Fruit fly (Drosophila melanogaster) whole organism, pupa: ENCODE measurements around the gene mIF2.

ENCODE experiments used
- CG10348 ChIP-seq: fragments of 200-800 bp; sonication (Bioruptor generic); IDR thresholded peaks from 2 replicates; pipeline ENCODE4 v1.3.6; 2022; ENCODE audit warnings: missing biosample characterization, missing genetic modification characterization
- CG12605 ChIP-seq: fragments of 200-800 bp; sonication (Bioruptor generic); IDR thresholded peaks from 2 replicates; pipeline ENCODE4 v1.3.6; 2022; ENCODE audit warnings: missing biosample characterization, missing genetic modification characterization
- CG13204 ChIP-seq: fragments of 200-800 bp; sonication (Bioruptor generic); optimal IDR thresholded peaks from 2 replicates; lab custom pipeline; 2018; ENCODE audit warnings: missing biosample characterization, mild to moderate bottlenecking, missing genetic modification characterization, moderate library complexity
- CG14655 ChIP-seq: fragments of 200-800 bp; sonication (Bioruptor generic); optimal IDR thresholded peaks from 3 replicates; lab custom pipeline; 2017; ENCODE audit warnings: mild to moderate bottlenecking, missing biosample characterization, missing genetic modification reagents, missing genetic modification characterization
- CG15710 ChIP-seq: fragments of 200-800 bp; sonication (Bioruptor generic); optimal IDR thresholded peaks from 2 replicates; lab custom pipeline; 2018; ENCODE audit warnings: missing biosample characterization, mild to moderate bottlenecking, missing genetic modification characterization, moderate library complexity
- CG17806 ChIP-seq: fragments of 200-800 bp; sonication (Bioruptor generic); optimal IDR thresholded peaks from 2 replicates; lab custom pipeline; 2018; ENCODE audit warnings: missing biosample characterization, mild to moderate bottlenecking, missing genetic modification characterization, moderate library complexity
- CG32121 ChIP-seq: fragments of 200-800 bp; sonication (Bioruptor generic); IDR thresholded peaks from 2 replicates; pipeline ENCODE4 v1.3.6; 2022; ENCODE audit warnings: missing biosample characterization, missing genetic modification characterization
- CG34367 ChIP-seq: fragments of 200-800 bp; sonication (Bioruptor generic); optimal IDR thresholded peaks from 2 replicates; lab custom pipeline; 2018; ENCODE audit warnings: missing biosample characterization, mild to moderate bottlenecking, missing genetic modification characterization
- CG4496 ChIP-seq: fragments of 200-800 bp; sonication (Bioruptor generic); IDR thresholded peaks from 3 replicates; pipeline ENCODE4 v1.3.6; 2022; ENCODE audit warnings: missing biosample characterization, missing genetic modification characterization
- CG8159 ChIP-seq: fragments of 200-800 bp; sonication (Bioruptor generic); optimal IDR thresholded peaks from 3 replicates; lab custom pipeline; 2018; ENCODE audit warnings: missing biosample characterization, mild to moderate bottlenecking, missing genetic modification characterization, moderate library complexity
- CG8301 ChIP-seq: fragments of 200-800 bp; sonication (Bioruptor generic); optimal IDR thresholded peaks from 2 replicates; lab custom pipeline; 2018; ENCODE audit warnings: missing biosample characterization, mild to moderate bottlenecking, missing genetic modification characterization
- CG9948 ChIP-seq: fragments of 200-800 bp; sonication (Bioruptor generic); optimal IDR thresholded peaks from 2 replicates; lab custom pipeline; 2018; ENCODE audit warnings: missing biosample characterization, mild to moderate bottlenecking, missing genetic modification characterization, moderate library complexity
- D1 ChIP-seq: fragments of 200-800 bp; sonication (Bioruptor generic); optimal IDR thresholded peaks from 2 replicates; lab custom pipeline; 2018; ENCODE audit warnings: missing biosample characterization, mild to moderate bottlenecking, missing genetic modification characterization, moderate library complexity
- Ets98B ChIP-seq: fragments of 200-800 bp; sonication (Bioruptor generic); IDR thresholded peaks from 2 replicates; pipeline ENCODE4 v1.3.6; 2022; ENCODE audit warnings: missing biosample characterization, missing genetic modification characterization
- Pif1A ChIP-seq: fragments of 200-800 bp; sonication (Bioruptor generic); optimal IDR thresholded peaks from 3 replicates; lab custom pipeline; 2016; ENCODE audit warnings: missing biosample characterization, missing genetic modification characterization
- Pif1B ChIP-seq: fragments of 200-800 bp; sonication (Bioruptor generic); optimal IDR thresholded peaks from 3 replicates; lab custom pipeline; 2016; ENCODE audit warnings: missing biosample characterization, missing genetic modification characterization
- Snoo ChIP-seq: fragments of 200-800 bp; sonication (Bioruptor generic); optimal IDR thresholded peaks from 3 replicates; lab custom pipeline; 2017; ENCODE audit warnings: missing biosample characterization, mild to moderate bottlenecking, missing genetic modification characterization, inconsistent platforms
- fd96Ca ChIP-seq: fragments of 200-800 bp; sonication (Bioruptor generic); IDR thresholded peaks from 3 replicates; pipeline ENCODE4 v1.3.6; 2022; ENCODE audit warnings: missing biosample characterization, missing genetic modification characterization
- gl ChIP-seq: fragments of 200-800 bp; sonication (Bioruptor generic); optimal IDR thresholded peaks from 2 replicates; lab custom pipeline; 2018; ENCODE audit warnings: missing biosample characterization, mild to moderate bottlenecking, missing genetic modification characterization
- rn ChIP-seq: fragments of 200-800 bp; sonication (Bioruptor generic); IDR thresholded peaks from 2 replicates; pipeline ENCODE4 v1.3.6; 2022; ENCODE audit warnings: missing biosample characterization, missing genetic modification characterization

mIF2 gene

DNA sequence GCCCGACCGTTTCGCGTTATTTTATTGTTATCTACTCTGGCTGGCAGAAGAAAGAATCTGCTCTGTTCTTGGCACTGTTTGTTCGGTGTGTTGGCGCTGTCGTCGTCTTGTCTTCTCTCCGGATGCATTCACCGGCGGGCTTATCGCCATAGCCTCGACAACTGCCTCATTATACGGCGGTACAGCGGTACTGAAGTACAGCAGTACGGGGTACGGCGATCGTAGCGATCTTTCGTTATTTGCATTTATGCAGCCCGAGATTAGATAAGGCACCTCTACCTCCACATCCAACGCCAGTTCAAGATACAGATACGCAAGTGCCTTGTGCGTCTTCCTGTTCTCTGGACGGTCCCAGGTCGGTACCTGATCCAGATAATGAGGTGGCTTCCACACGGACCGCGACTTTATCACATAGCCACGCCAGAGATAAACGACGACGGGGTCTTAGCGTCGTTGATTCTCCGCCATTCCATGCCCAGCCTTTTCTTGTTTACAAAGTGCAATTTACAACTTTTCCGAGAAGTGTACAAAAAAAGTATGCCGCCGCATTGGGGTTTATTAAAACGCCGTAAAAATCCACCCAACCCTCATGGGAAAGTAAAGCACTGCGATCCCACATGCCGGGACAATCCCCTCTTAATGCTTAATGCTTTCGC lies 23.6 kb upstream of the mIF2 start:
- no peak for TF ChIP-seq D1
- no peak for TF ChIP-seq Snoo (tag; lab: Kevin White, UChicago)
- no peak for TF ChIP-seq CG8159 (tag; lab: Kevin White, UChicago)
- TF ChIP-seq fd96Ca: no peak
- no peak for TF ChIP-seq Pif1B (GFP tag; lab: Kevin White, UChicago)
- no peak for TF ChIP-seq CG12605 (GFP tag; lab: Robert Waterston, UW)
- TF ChIP-seq CG8301 (tag; lab: Kevin White, UChicago): no peak
- no peak for TF ChIP-seq rn (GFP tag; lab: Robert Waterston, UW)
- TF ChIP-seq gl: no peak
- TF ChIP-seq CG34367: no peak
- TF ChIP-seq CG17806 (tag; lab: Kevin White, UChicago): no peak
- no peak for TF ChIP-seq CG32121 (GFP tag; lab: Robert Waterston, UW)
- no peak for TF ChIP-seq Ets98B (GFP tag; lab: Robert Waterston, UW)
- no peak for TF ChIP-seq CG9948 (tag; lab: Kevin White, UChicago)
- no peak for TF ChIP-seq CG14655 (GFP tag; lab: Kevin White, UChicago)
- TF ChIP-seq CG4496 (GFP tag; lab: Robert Waterston, UW): no peak

DNA sequence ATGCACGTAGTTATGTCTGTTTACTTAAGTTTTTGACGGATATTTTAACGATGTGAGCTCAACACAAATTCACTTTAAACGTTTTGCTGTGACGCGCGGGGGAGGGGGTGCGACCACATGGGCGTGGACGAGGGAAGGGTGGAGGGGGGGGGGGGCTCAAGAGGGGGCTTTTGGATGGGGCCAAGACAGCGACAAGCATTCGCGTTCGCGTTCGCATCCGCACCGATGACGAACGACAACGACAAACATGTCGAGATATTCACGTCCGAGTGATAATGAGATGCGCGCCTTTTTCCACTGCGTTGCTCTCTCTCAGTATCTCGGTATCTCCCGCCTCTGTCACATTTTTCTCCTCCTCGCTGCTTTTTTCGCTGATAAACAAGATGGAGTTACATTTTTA lies 18.9 kb upstream of the mIF2 start:
- no peak for TF ChIP-seq gl
- TF ChIP-seq CG8301 (tag; lab: Kevin White, UChicago): no peak
- TF ChIP-seq CG15710 (tag; lab: Kevin White, UChicago): no peak
- no peak for TF ChIP-seq CG13204 (GFP tag; lab: Kevin White, UChicago)
- TF ChIP-seq rn (GFP tag; lab: Robert Waterston, UW): no peak
- no peak for TF ChIP-seq CG14655 (GFP tag; lab: Kevin White, UChicago)
- TF ChIP-seq CG17806 (tag; lab: Kevin White, UChicago): no peak
- TF ChIP-seq D1: no peak
- TF ChIP-seq CG12605 (GFP tag; lab: Robert Waterston, UW): no peak
- TF ChIP-seq CG8159 (tag; lab: Kevin White, UChicago): no peak
- no peak for TF ChIP-seq CG32121 (GFP tag; lab: Robert Waterston, UW)
- TF ChIP-seq fd96Ca: no peak
- no peak for TF ChIP-seq Pif1A (GFP tag; lab: Kevin White, UChicago)
- TF ChIP-seq Pif1B (GFP tag; lab: Kevin White, UChicago): no peak
- no peak for TF ChIP-seq CG10348 (GFP tag; lab: Robert Waterston, UW)
- TF ChIP-seq, all 21 proteins: peak for 0

DNA sequence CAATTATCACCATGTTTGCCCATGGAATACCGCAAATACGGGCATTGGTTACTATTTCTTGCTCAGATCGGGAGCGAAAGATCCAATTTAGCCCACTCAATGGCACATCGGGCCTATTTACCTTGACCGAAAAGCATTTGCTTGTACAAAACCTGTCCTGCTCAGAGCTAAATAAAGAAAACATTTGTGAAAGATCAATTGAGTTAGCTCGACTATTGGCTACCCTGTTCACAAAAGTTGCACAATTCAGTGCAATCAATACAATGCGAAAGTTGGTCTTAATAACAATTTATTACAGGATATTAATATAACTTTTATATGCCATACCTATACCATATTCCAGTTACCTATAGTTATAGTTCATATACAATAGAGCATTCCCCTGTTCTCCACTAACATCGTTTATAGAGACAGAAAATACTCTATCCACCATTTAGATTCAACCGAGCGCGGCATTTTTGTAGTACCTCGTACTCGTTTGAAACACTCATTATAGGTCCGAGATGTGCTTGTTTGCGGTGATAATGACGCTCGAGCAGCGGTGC lies 18.1 kb upstream of the mIF2 start:
- TF ChIP-seq CG15710 (tag; lab: Kevin White, UChicago) (no peak), Pif1B (GFP tag; lab: Kevin White, UChicago) (peak; percentile 3), CG32121 (GFP tag; lab: Robert Waterston, UW) (no peak), CG10348 (GFP tag; lab: Robert Waterston, UW) (no peak), CG14655 (GFP tag; lab: Kevin White, UChicago) (peak; percentile 14), CG8159 (tag; lab: Kevin White, UChicago) (no peak), CG17806 (tag; lab: Kevin White, UChicago) (no peak), CG13204 (GFP tag; lab: Kevin White, UChicago) (no peak), CG12605 (GFP tag; lab: Robert Waterston, UW) (no peak), CG4496 (GFP tag; lab: Robert Waterston, UW) (no peak)

DNA sequence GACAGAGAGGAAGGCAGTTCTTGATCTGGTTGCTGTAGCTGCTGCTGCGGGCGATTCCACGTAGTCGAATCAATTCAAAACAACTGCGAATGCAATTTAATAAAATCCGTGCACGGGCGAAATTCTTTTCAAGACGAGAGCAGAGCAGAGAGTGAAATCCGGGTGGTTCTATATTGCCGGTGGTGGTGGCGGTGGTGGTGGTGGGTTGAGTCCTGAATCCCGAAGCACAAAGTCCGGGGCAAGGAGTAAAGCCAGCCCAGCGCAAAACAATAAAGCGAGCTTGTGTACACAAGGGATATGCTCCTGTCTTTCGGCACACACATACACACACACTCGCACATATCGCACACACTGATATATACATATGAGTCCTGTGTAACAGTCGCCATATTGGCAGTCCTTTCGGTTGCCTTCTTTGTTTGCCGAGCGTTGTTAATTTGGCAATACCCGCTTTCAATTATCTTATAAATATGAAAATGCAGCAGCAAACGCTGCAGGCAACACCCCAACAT lies 16.8 kb upstream of the mIF2 start:
- TF ChIP-seq CG4496 (GFP tag; lab: Robert Waterston, UW) (no peak), Ets98B (GFP tag; lab: Robert Waterston, UW) (no peak), CG17806 (tag; lab: Kevin White, UChicago) (no peak), CG13204 (GFP tag; lab: Kevin White, UChicago) (no peak), CG8159 (tag; lab: Kevin White, UChicago) (no peak), CG15710 (tag; lab: Kevin White, UChicago) (no peak), CG32121 (GFP tag; lab: Robert Waterston, UW) (no peak), CG34367 (no peak), fd96Ca (no peak), CG10348 (GFP tag; lab: Robert Waterston, UW) (no peak), CG12605 (GFP tag; lab: Robert Waterston, UW) (no peak)
- TF ChIP-seq, all 21 proteins: peak for 0

DNA sequence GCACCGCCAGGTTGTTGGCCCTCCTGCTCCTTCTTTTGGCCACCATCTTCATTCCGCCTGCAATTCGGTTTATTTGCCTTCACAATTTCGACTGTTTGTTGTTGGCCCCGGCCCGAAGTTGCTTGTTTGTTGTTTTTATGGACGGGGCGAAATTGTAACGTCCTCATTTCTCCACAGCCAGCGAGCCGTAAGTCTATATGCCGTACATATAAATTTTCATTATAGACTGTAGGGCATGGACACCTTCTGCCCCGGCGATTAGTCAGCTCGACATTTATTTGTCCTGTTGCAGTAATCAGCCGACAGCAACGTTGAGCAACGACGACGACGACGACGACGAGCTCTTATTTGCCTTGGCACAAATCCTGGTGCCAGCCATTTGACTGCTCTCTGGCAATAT lies 14.2 kb upstream of the mIF2 start:
- TF ChIP-seq CG14655 (GFP tag; lab: Kevin White, UChicago): no peak
- peak; percentile 7 for TF ChIP-seq Snoo (tag; lab: Kevin White, UChicago)
- TF ChIP-seq, all 21 proteins: peak for 1

DNA sequence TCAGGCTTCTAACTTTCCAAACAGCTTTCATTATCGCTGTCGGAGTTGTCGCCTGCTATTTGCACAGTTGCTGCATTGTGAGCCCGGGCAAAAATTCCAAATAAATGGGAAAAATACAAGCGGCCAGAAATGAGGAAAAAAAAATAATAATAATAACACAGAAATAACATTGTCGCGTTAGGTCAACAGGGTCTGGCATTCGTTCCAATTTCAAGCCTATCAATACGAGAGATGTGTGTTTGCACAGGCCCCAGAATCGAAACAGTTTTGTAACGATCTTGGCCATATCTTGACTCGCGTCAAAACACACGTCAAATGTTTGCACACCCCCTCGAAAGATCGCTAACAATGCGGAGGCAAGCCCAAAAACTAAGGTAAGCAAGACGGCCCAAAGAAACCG lies 11.8 kb upstream of the mIF2 start:
- TF ChIP-seq CG17806 (tag; lab: Kevin White, UChicago) (no peak), CG8159 (tag; lab: Kevin White, UChicago) (no peak)
